Worm (Caenorhabditis elegans) whole organism, early embryonic: Measurements from ENCODE around the gene rpoa-49.

ENCODE experiments used
- B0310.2 ChIP-seq: sonication (generic microtip); optimal IDR thresholded peaks from 2 replicates; lab custom pipeline; 2016; ENCODE audit warnings: mild to moderate bottlenecking, missing genetic modification characterization, missing compliant biosample characterization
- F13C5.2 ChIP-seq: sonication (generic microtip); optimal IDR thresholded peaks from 2 replicates; lab custom pipeline; 2017; ENCODE audit warnings: mild to moderate bottlenecking, missing genetic modification characterization, inconsistent platforms, missing compliant biosample characterization
- aly-1 ChIP-seq: sonication (generic microtip); optimal IDR thresholded peaks from 2 replicates; lab custom pipeline; 2016; ENCODE audit warnings: missing genetic modification characterization, missing compliant biosample characterization
- ama-1 ChIP-seq: fragments of 150-350 bp; optimal IDR thresholded peaks from 2 replicates; lab custom pipeline; 2014
- ceh-13 ChIP-seq: fragments of 200-800 bp; sonication (Bioruptor generic); optimal IDR thresholded peaks from 2 replicates; lab custom pipeline; 2018; ENCODE audit warnings: mild to moderate bottlenecking, missing genetic modification characterization, missing compliant biosample characterization
- ceh-36 ChIP-seq: sonication (generic microtip); optimal IDR thresholded peaks from 2 replicates; lab custom pipeline; 2016; ENCODE audit warnings: missing genetic modification characterization, inconsistent platforms, missing compliant biosample characterization
- ets-7 ChIP-seq: sonication (generic microtip); optimal IDR thresholded peaks from 2 replicates; lab custom pipeline; 2016; ENCODE audit warnings: missing genotype, missing genetic modification characterization, missing compliant biosample characterization
- flt-1 ChIP-seq: fragments of 200-800 bp; sonication (Bioruptor generic); IDR thresholded peaks from 2 replicates; pipeline ENCODE4 v1.3.6; 2022; ENCODE audit warnings: missing genetic modification characterization, missing compliant biosample characterization
- hmbx-1 ChIP-seq: sonication (generic microtip); optimal IDR thresholded peaks from 2 replicates; lab custom pipeline; 2016; ENCODE audit warnings: mild to moderate bottlenecking, missing genetic modification characterization, missing compliant biosample characterization
- hmg-4 ChIP-seq: fragments of 200-800 bp; sonication (Bioruptor generic); optimal IDR thresholded peaks from 2 replicates; lab custom pipeline; 2018; ENCODE audit warnings: mild to moderate bottlenecking, missing genetic modification characterization, missing compliant biosample characterization
- hnd-1 ChIP-seq: sonication (generic microtip); optimal IDR thresholded peaks from 2 replicates; lab custom pipeline; 2016; ENCODE audit warnings: missing genetic modification characterization, missing compliant biosample characterization
- pes-1 ChIP-seq: fragments of 200-800 bp; sonication (Bioruptor generic); IDR thresholded peaks from 2 replicates; pipeline ENCODE4 v1.3.6; 2022; ENCODE audit warnings: missing genetic modification reagents, missing genetic modification characterization, missing compliant biosample characterization
- scrt-1 ChIP-seq: fragments of 200-800 bp; sonication (Bioruptor generic); IDR thresholded peaks from 2 replicates; pipeline ENCODE4 v1.3.6; 2022; ENCODE audit warnings: missing genetic modification characterization, missing compliant biosample characterization
- sea-1 ChIP-seq: fragments of 200-800 bp; sonication (Bioruptor generic); conservative IDR thresholded peaks from 2 replicates; pipeline ENCODE4 v1.3.6; 2022; ENCODE audit warnings: missing genetic modification characterization, missing compliant biosample characterization
- tbx-11 ChIP-seq: fragments of 200-800 bp; sonication (Bioruptor generic); IDR thresholded peaks from 2 replicates; pipeline ENCODE4 v1.3.6; 2022; ENCODE audit warnings: missing genetic modification characterization, missing compliant biosample characterization
- tbx-37 ChIP-seq: fragments of 200-800 bp; sonication (Bioruptor generic); conservative IDR thresholded peaks from 2 replicates; pipeline ENCODE4 v1.3.6; 2022; ENCODE audit warnings: missing genetic modification reagents, missing genetic modification characterization, missing compliant biosample characterization
- tra-4 ChIP-seq: sonication (generic microtip); optimal IDR thresholded peaks from 2 replicates; lab custom pipeline; 2017; ENCODE audit warnings: missing genetic modification characterization, missing compliant biosample characterization

rpoa-49 gene

DNA sequence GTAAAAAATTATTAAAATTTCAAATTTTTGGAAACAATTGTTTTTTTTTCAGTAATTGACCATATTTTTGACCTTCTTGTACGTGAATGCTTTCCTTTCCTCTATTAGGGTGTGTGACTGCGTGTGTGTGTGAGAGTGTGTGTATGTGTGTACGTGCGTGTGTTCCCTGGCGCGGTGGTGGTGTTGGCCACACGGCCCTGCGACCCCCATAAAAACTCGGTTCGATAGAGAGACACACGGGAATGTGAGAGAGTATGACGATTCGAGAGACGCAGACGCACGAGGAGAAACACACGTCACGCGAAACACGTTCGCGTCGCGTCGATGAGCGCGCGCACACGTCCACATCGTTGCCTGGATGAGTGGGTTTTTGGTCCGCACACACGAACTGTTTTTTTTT, 26.1 kb upstream of the rpoa-49 start:
- no peak for TF ChIP-seq tra-4 (tag; lab: Kevin White, UChicago)
- TF ChIP-seq flt-1: no peak
- TF ChIP-seq tbx-11: peak; percentile 20; the same call in 1 of the 2 replicates
- no peak; the same call in 1 of the 2 replicates for TF ChIP-seq tbx-37
- no peak for TF ChIP-seq pes-1 (GFP tag; lab: Robert Waterston, UW)
- peak; percentile 49; the same call in 1 of the 2 replicates for TF ChIP-seq sea-1
- peak; percentile 83 for TF ChIP-seq hmg-4
- TF ChIP-seq hmbx-1 (tag; lab: Kevin White, UChicago): no peak
- TF ChIP-seq aly-1 (tag; lab: Kevin White, UChicago): no peak
- TF ChIP-seq B0310.2 (tag; lab: Kevin White, UChicago): no peak
- TF ChIP-seq ceh-13: no peak
- TF ChIP-seq F13C5.2: peak; percentile 56
- no peak for TF ChIP-seq ama-1 (lab: Kevin White, UChicago)

DNA sequence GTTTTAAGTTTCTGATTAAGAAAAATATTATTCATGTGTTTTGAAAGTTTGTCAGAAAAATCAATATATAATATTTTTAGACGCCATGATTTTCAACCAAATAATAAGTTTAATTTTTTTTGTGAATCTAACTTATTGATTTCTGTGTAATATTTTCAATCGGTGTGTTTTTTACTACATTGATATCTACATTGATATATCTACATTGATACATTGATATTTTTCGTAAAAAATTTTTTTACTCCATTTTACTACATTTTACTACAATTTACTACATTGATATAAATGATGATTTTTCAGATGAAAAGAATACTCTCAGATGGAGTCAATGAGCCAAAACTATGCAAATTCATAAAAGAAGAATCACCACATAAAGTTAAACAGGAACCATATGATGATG, 25.6 kb upstream of the rpoa-49 start, which contains the start of gene gmeb-1:
gmeb-1 (plus strand) TSS at position 301 of the 400 bp plus-strand sequence.
- no peak for TF ChIP-seq sea-1
- no peak for TF ChIP-seq hnd-1
- TF ChIP-seq tra-4 (tag; lab: Kevin White, UChicago): no peak
- no peak for TF ChIP-seq F13C5.2
- TF ChIP-seq ama-1 (lab: Kevin White, UChicago): no peak
- TF ChIP-seq tbx-11: no peak
- TF ChIP-seq ceh-13: no peak
- TF ChIP-seq hmbx-1 (tag; lab: Kevin White, UChicago): no peak
- TF ChIP-seq flt-1: no peak
- no peak for TF ChIP-seq pes-1 (GFP tag; lab: Robert Waterston, UW)
- TF ChIP-seq aly-1 (tag; lab: Kevin White, UChicago): no peak
- no peak for TF ChIP-seq B0310.2 (tag; lab: Kevin White, UChicago)

DNA sequence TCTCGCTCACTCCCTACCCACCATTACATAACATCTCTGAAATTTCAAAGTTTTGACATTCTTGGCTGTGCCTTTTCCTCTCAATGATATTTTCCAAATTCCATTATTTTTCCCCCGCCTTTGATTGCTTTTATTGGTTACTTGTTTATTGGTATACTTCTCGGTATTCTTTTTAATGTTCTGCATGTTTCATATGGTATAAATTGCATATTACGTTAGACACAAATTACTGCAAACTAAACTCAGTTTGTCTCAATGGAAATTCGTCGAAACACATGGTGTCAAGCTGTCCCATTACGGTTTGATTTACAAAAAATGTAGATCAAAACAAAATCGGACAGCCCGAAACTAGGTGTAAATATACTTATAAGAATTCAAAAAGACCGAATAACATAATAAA, 22.9 kb upstream of the rpoa-49 start:
- no peak for TF ChIP-seq aly-1 (tag; lab: Kevin White, UChicago)
- TF ChIP-seq tbx-11: no peak
- no peak for TF ChIP-seq scrt-1 (GFP tag; lab: Robert Waterston, UW)
- no peak for TF ChIP-seq hmbx-1 (tag; lab: Kevin White, UChicago)
- no peak for TF ChIP-seq flt-1
- TF ChIP-seq hmg-4: no peak
- TF ChIP-seq sea-1: no peak
- no peak for TF ChIP-seq ets-7 (tag; lab: Kevin White, UChicago)
- no peak for TF ChIP-seq B0310.2 (tag; lab: Kevin White, UChicago)
- no peak for TF ChIP-seq tbx-37
- no peak for TF ChIP-seq hnd-1
- no peak for TF ChIP-seq F13C5.2
- TF ChIP-seq ama-1 (lab: Kevin White, UChicago): no peak
- TF ChIP-seq ceh-13: no peak
- TF ChIP-seq ceh-36 (tag; lab: Kevin White, UChicago): no peak
- no peak for TF ChIP-seq tra-4 (tag; lab: Kevin White, UChicago)

DNA sequence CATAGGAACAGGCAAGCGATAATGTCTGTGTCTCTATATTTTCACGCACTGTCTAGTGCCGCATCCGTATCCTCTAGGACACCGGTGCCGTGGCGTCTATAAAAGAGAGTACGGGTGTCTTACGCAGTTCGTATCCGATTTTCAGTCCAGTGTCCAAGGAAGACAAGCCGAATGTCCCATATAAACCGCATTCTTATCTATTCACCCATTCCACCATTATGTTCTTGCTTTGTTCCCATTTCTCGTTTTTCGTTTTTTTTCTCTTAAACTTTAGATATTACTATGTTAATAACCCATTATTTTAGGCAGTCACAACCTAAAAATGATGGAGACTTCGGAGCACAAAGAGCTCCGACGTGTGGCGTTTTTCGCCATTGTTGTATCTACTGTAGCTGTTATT, 21.8 kb upstream of the rpoa-49 start, which contains the start of gene sqt-2:
sqt-2 (plus strand) TSS at position 301 of the 400 bp plus-strand sequence.
- TF ChIP-seq ets-7 (tag; lab: Kevin White, UChicago): no peak
- no peak for TF ChIP-seq aly-1 (tag; lab: Kevin White, UChicago)
- no peak for TF ChIP-seq sea-1
- no peak for TF ChIP-seq pes-1 (GFP tag; lab: Robert Waterston, UW)
- TF ChIP-seq tra-4 (tag; lab: Kevin White, UChicago): no peak
- TF ChIP-seq ceh-13: no peak
- no peak for TF ChIP-seq hnd-1
- TF ChIP-seq scrt-1 (GFP tag; lab: Robert Waterston, UW): no peak
- TF ChIP-seq ama-1 (lab: Kevin White, UChicago): no peak
- TF ChIP-seq hmbx-1 (tag; lab: Kevin White, UChicago): no peak
- no peak for TF ChIP-seq F13C5.2
- no peak for TF ChIP-seq flt-1
- no peak for TF ChIP-seq hmg-4
- no peak for TF ChIP-seq B0310.2 (tag; lab: Kevin White, UChicago)
- TF ChIP-seq tbx-37: no peak
- TF ChIP-seq tbx-11: no peak
- no peak for TF ChIP-seq ceh-36 (tag; lab: Kevin White, UChicago)

DNA sequence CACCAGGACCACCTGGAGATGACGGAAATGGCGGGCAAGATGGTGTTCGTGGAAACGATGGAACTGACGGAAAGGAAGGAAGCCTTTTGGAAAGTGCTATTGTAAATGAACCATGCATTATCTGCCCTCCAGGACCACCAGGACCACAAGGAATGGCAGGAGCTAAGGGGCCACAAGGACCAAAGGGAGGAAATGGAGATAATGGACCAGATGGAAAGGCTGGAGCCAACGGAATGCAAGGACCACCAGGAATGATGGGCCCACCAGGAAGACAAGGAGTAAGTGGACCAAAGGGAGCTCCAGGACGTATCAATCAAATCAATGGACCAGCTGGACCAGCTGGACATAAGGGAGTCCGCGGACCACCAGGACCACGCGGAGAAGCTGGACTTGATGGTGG, 21.1 kb upstream of the rpoa-49 start:
- TF ChIP-seq ama-1 (lab: Kevin White, UChicago) (no peak), flt-1 (no peak), ceh-13 (no peak), B0310.2 (tag; lab: Kevin White, UChicago) (no peak), hmg-4 (no peak), tbx-11 (no peak), tra-4 (tag; lab: Kevin White, UChicago) (no peak), tbx-37 (no peak), pes-1 (GFP tag; lab: Robert Waterston, UW) (no peak), sea-1 (no peak), hmbx-1 (tag; lab: Kevin White, UChicago) (no peak)

DNA sequence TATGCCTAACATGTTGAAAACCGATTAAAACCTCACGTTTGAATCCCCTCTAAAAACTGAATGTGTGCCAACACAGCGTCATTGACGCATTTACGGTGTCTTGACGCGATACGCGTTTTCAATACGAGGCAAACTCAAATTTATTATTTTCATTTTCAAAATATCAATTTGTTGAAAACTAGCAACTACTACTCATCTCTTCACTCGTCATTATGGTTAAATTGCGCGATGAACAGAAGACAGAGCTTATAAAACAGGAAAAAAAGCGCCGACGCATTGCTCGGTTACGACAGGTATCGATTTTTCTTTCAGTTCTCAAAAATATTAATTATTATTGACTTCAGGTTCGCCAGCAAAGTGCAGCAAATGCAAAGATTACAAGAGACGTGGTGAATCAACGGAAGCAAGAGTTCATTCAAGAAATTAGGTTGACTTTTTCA, 20.3 kb upstream of the rpoa-49 start, which contains the start of gene enee-1:
enee-1 (plus strand) TSS at position 108 of the 440 bp plus-strand sequence.
- TF ChIP-seq F13C5.2 (peak; percentile 26), ets-7 (tag; lab: Kevin White, UChicago) (no peak)

DNA sequence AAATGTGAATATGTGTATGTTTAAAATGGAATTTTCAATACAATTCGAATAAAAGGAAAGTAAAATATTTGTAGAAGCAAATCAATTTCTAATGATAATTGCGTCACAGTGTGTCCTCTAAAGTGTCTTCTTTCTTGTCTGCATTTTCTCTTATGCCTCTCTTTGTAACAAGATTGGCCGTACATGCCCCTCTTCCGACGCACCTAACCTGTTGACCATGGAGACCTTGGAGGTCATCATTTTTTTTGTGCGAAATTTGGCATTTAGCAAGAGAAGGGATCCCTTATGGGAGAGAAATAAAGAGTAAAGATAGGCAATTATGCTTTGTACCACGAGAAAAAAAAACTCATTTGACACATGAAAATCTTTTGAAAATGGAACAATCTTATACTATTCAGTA, 16.6 kb upstream of the rpoa-49 start, which contains the start of gene F23F1.4:
F23F1.4 (minus strand) TSS at position 141 of the 400 bp plus-strand sequence.
- no peak for TF ChIP-seq ets-7 (tag; lab: Kevin White, UChicago)
- TF ChIP-seq tra-4 (tag; lab: Kevin White, UChicago): no peak
- no peak for TF ChIP-seq scrt-1 (GFP tag; lab: Robert Waterston, UW)
- no peak for TF ChIP-seq aly-1 (tag; lab: Kevin White, UChicago)
- TF ChIP-seq hnd-1: no peak
- no peak for TF ChIP-seq sea-1
- no peak for TF ChIP-seq ama-1 (lab: Kevin White, UChicago)
- no peak for TF ChIP-seq B0310.2 (tag; lab: Kevin White, UChicago)
- no peak for TF ChIP-seq hmbx-1 (tag; lab: Kevin White, UChicago)
- TF ChIP-seq F13C5.2: no peak
- TF ChIP-seq tbx-37: no peak
- no peak for TF ChIP-seq hmg-4
- TF ChIP-seq ceh-13: no peak
- no peak for TF ChIP-seq tbx-11
- TF ChIP-seq pes-1 (GFP tag; lab: Robert Waterston, UW): no peak
- no peak for TF ChIP-seq flt-1

DNA sequence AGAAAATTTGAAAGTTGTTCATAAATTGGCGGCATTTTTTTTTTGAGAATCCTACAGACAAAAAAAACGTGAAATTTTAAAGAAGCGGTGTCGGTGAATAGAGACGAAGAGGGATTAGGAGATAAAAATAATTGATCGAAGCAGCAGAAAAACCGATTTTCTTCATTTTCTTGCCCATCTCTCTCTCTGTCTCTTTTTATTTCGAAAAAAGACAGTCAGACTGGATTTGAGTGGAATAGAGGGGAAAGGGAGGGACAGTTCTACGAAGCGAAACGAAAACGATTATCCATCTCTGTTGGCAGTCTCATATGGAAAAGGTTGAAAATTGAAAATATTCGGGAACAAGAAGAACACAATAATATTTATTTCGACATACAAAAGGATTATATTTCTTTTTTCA, 15.3 kb upstream of the rpoa-49 start:
- TF ChIP-seq pes-1 (GFP tag; lab: Robert Waterston, UW) (no peak), flt-1 (no peak), hmg-4 (no peak), scrt-1 (GFP tag; lab: Robert Waterston, UW) (no peak), tbx-11 (no peak), ets-7 (tag; lab: Kevin White, UChicago) (no peak), hnd-1 (no peak)
